Fruit fly (Drosophila melanogaster): ENCODE data around the gene CalpC.

CalpC gene

DNA sequence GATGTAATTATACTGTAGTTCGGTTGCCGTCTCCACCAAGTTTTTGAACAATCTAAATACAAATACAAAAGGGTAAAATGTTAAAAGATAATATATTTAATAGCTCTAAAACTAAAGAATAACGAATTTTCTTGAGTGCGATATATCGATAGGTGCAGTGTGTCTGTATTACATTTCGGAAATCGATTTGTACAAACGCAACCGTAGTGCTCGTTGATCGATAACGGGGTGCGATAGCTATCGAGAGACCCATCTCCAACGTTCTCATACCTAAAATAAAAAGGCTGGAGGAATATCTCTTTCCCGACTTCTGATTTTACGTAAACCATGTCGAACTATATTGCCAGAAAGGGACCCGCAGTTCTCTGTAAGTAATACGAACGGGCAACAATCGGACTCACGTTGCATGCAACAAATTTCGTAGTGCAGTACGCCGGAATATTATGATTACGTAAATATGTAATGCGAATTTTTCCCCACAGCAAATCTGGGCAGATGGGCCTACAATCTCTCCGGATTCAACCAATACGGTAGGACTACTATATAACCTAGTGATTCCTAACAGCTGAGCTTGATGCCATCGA lies 39.4 kb upstream of the CalpC start, which contains the start of gene UQCR-14 (continued):
- no peak for TF ChIP-seq pros (GFP tag; optimal IDR thresholded peaks at IDR 0.05)
- TF ChIP-seq CG2120 (GFP tag; optimal IDR thresholded peaks at IDR 0.05): peak; percentile 56
- TF ChIP-seq Med (GFP tag): peak; percentile 89
- TF ChIP-seq CG6765 (GFP tag; optimal IDR thresholded peaks at IDR 0.05): no peak
- TF ChIP-seq CG9727 (GFP tag; optimal IDR thresholded peaks at IDR 0.05): no peak
- TF ChIP-seq grn (GFP tag; optimal IDR thresholded peaks at IDR 0.05): peak; percentile 7
- TF ChIP-seq sr (GFP tag; IDR thresholded peaks at IDR 0.05): no peak
- peak; percentile 38 for TF ChIP-seq CG12769 (tag; optimal IDR thresholded peaks at IDR 0.05)
- TF ChIP-seq vvl (GFP tag; IDR thresholded peaks at IDR 0.05): peak; percentile 39
- TF ChIP-seq Blimp-1 (GFP tag; optimal IDR thresholded peaks at IDR 0.05): no peak
- TF ChIP-seq abd-A (tag; optimal IDR thresholded peaks at IDR 0.05): no peak
- no peak for TF ChIP-seq wor (GFP tag; IDR thresholded peaks at IDR 0.05)
- TF ChIP-seq Ets65A (GFP tag): peak; percentile 67
- no peak for TF ChIP-seq CG6854 (GFP tag; optimal IDR thresholded peaks at IDR 0.05)
- no peak for TF ChIP-seq CG10959 (GFP tag; IDR thresholded peaks at IDR 0.05)
- TF ChIP-seq stc (GFP tag; IDR thresholded peaks at IDR 0.05): no peak
- peak; percentile 33; the same call in 1 of the 2 replicates for TF ChIP-seq sob (GFP tag; IDR thresholded peaks at IDR 0.05)
- TF ChIP-seq CG10274 (GFP tag; optimal IDR thresholded peaks at IDR 0.05): no peak
- TF ChIP-seq chm (GFP tag; IDR thresholded peaks at IDR 0.05): no peak
- peak; percentile 45 for TF ChIP-seq Xbp1 (GFP tag; optimal IDR thresholded peaks at IDR 0.05)
- TF ChIP-seq oc (tag; optimal IDR thresholded peaks at IDR 0.05): no peak
- TF ChIP-seq CG42726 (GFP tag; IDR thresholded peaks at IDR 0.05; ENCODE audit: partially characterized antibody): peak; percentile 98
- TF ChIP-seq CG16813 (GFP tag; IDR thresholded peaks at IDR 0.05; ENCODE audit: partially characterized antibody): peak; percentile 98
- peak; percentile 29 for TF ChIP-seq CG8290 (GFP tag; optimal IDR thresholded peaks at IDR 0.05)
- TF ChIP-seq CG8290 (tag; optimal IDR thresholded peaks at IDR 0.05): peak in 1 of 2 experiments; percentile 78
- no peak for TF ChIP-seq Mes4 (GFP tag; optimal IDR thresholded peaks at IDR 0.05)
- no peak for TF ChIP-seq Oli (tag; optimal IDR thresholded peaks at IDR 0.05)
- TF ChIP-seq sc (optimal IDR thresholded peaks at IDR 0.05): no peak
- no peak for TF ChIP-seq sc (GFP tag; optimal IDR thresholded peaks at IDR 0.05)
- no peak for TF ChIP-seq CG7745 (tag; optimal IDR thresholded peaks at IDR 0.05)
- no peak for TF ChIP-seq CG15479 (GFP tag; optimal IDR thresholded peaks at IDR 0.05)
- TF ChIP-seq sd (tag; optimal IDR thresholded peaks at IDR 0.05): peak; percentile 34
- TF ChIP-seq sug (tag; optimal IDR thresholded peaks at IDR 0.05): peak; percentile 47
- peak; percentile 96 for TF ChIP-seq HLH4C (GFP tag; IDR thresholded peaks at IDR 0.05; ENCODE audit: partially characterized antibody)
- no peak for TF ChIP-seq CG12071 (GFP tag; optimal IDR thresholded peaks at IDR 0.05)
- TF ChIP-seq CG15514 (GFP tag; optimal IDR thresholded peaks at IDR 0.05): peak; percentile 86
- TF ChIP-seq Adf1 (GFP tag; IDR thresholded peaks at IDR 0.05): peak; percentile 34; the same call in 1 of the 2 replicates
- no peak for TF ChIP-seq CG11085 (GFP tag; IDR thresholded peaks at IDR 0.05)
- TF ChIP-seq CkIIα-i1 (GFP tag; IDR thresholded peaks at IDR 0.05): no peak
- no peak for TF ChIP-seq Awh (GFP tag; IDR thresholded peaks at IDR 0.05)
- peak; percentile 98 for TF ChIP-seq chinmo (GFP tag; IDR thresholded peaks at IDR 0.05; ENCODE audit: partially characterized antibody)
- no peak for TF ChIP-seq dimm (GFP tag; IDR thresholded peaks at IDR 0.05)
- no peak for TF ChIP-seq CG15011 (GFP tag; optimal IDR thresholded peaks at IDR 0.05)
- peak; percentile 96 for TF ChIP-seq vnd (GFP tag; IDR thresholded peaks at IDR 0.05; ENCODE audit: partially characterized antibody)
- peak; percentile 30; the same call in 1 of the 2 replicates for TF ChIP-seq CG32767 (GFP tag; IDR thresholded peaks at IDR 0.05)
- TF ChIP-seq Opbp (GFP tag; IDR thresholded peaks at IDR 0.05; ENCODE audit: partially characterized antibody): peak; percentile 98
- TF ChIP-seq sima (GFP tag; optimal IDR thresholded peaks at IDR 0.05): no peak
- peak; percentile 99 for TF ChIP-seq amos (GFP tag; IDR thresholded peaks at IDR 0.05; ENCODE audit: partially characterized antibody)
- no peak for TF ChIP-seq az2 (GFP tag; optimal IDR thresholded peaks at IDR 0.05)
- TF ChIP-seq CG8359 (GFP tag; optimal IDR thresholded peaks at IDR 0.05; ENCODE audit: borderline replicate concordance): no peak
